Fruit fly (Drosophila melanogaster) whole organism, embryonic: ENCODE data around the gene Bap60.

Source experiments
- Antp ChIP-seq: fragments of 200-800 bp; sonication (Bioruptor generic); optimal IDR thresholded peaks from 3 replicates; lab custom pipeline; 2016; ENCODE audit warnings: missing biosample characterization, missing genetic modification characterization
- CG10147 ChIP-seq: fragments of 200-800 bp; sonication (Bioruptor generic); optimal IDR thresholded peaks from 2 replicates; lab custom pipeline; 2019; ENCODE audit warnings: missing biosample characterization, mild to moderate bottlenecking, missing genetic modification characterization, moderate library complexity
- CG10543 ChIP-seq: fragments of 200-800 bp; sonication (Bioruptor generic); optimal IDR thresholded peaks from 3 replicates; lab custom pipeline; 2017; ENCODE audit warnings: missing biosample characterization, mild to moderate bottlenecking, missing genetic modification characterization, moderate library complexity
- CG11093 ChIP-seq: fragments of 200-800 bp; sonication (Bioruptor generic); IDR thresholded peaks from 3 replicates; pipeline ENCODE4 v1.3.6; 2022; ENCODE audit warnings: missing biosample characterization, missing genetic modification characterization
- CG11560 ChIP-seq: fragments of 200-800 bp; sonication (Bioruptor generic); IDR thresholded peaks from 3 replicates; pipeline ENCODE4 v1.3.6; 2022; ENCODE audit warnings: missing biosample characterization, missing genetic modification characterization
- CG12155 ChIP-seq: fragments of 200-800 bp; sonication (Bioruptor generic); optimal IDR thresholded peaks from 3 replicates; lab custom pipeline; 2016; ENCODE audit warnings: missing biosample characterization, missing genetic modification characterization
- CG12219 ChIP-seq: fragments of 200-800 bp; sonication (Bioruptor generic); optimal IDR thresholded peaks from 3 replicates; lab custom pipeline; 2018; ENCODE audit warnings: missing biosample characterization, mild to moderate bottlenecking, missing genetic modification characterization
- CG12299 ChIP-seq: fragments of 200-800 bp; sonication (Bioruptor generic); optimal IDR thresholded peaks from 2 replicates; lab custom pipeline; 2018; ENCODE audit warnings: missing biosample characterization, mild to moderate bottlenecking, missing genetic modification characterization
- CG14014 ChIP-seq: fragments of 200-800 bp; sonication (Bioruptor generic); IDR thresholded peaks from 2 replicates; pipeline ENCODE4 v1.3.6; 2022; ENCODE audit warnings: missing biosample characterization, missing genetic modification characterization
- CG1647 ChIP-seq: fragments of 200-800 bp; sonication (Bioruptor generic); optimal IDR thresholded peaks from 3 replicates; lab custom pipeline; 2016; ENCODE audit warnings: missing biosample characterization, missing genetic modification characterization
- CG1792 ChIP-seq: fragments of 200-800 bp; sonication (Bioruptor generic); optimal IDR thresholded peaks from 2 replicates; lab custom pipeline; 2016; ENCODE audit warnings: missing biosample characterization, missing genetic modification characterization
- CG2129 ChIP-seq: fragments of 200-800 bp; sonication (Bioruptor generic); IDR thresholded peaks from 2 replicates; pipeline ENCODE4 v1.3.6; 2022; ENCODE audit warnings: missing biosample characterization, missing genetic modification characterization; ENCODE audit not compliant: partially characterized antibody
- CG2875 ChIP-seq: fragments of 200-800 bp; sonication (Bioruptor generic); optimal IDR thresholded peaks from 2 replicates; lab custom pipeline; 2017; ENCODE audit warnings: missing biosample characterization, mild to moderate bottlenecking, missing genetic modification characterization, missing genetic modification reagents
- CG3065 ChIP-seq: fragments of 200-800 bp; sonication (Bioruptor generic); optimal IDR thresholded peaks from 2 replicates; lab custom pipeline; 2016; ENCODE audit warnings: missing biosample characterization, missing genetic modification characterization
- CG31224 ChIP-seq: fragments of 200-800 bp; sonication (Bioruptor generic); IDR thresholded peaks from 2 replicates; pipeline ENCODE4 v1.3.6; 2022; ENCODE audit warnings: missing biosample characterization, missing genetic modification characterization
- CG33213 ChIP-seq: fragments of 200-800 bp; sonication (Bioruptor generic); optimal IDR thresholded peaks from 3 replicates; lab custom pipeline; 2016; ENCODE audit warnings: missing biosample characterization, missing genetic modification characterization
- CG4282 ChIP-seq: fragments of 200-800 bp; sonication (Bioruptor generic); optimal IDR thresholded peaks from 2 replicates; lab custom pipeline; 2016; ENCODE audit warnings: missing biosample characterization, missing genetic modification characterization
- CG4707 ChIP-seq: fragments of 200-800 bp; sonication (Bioruptor generic); optimal IDR thresholded peaks from 2 replicates; lab custom pipeline; 2018; ENCODE audit warnings: missing biosample characterization, mild to moderate bottlenecking, missing genetic modification characterization, moderate library complexity
- CG5953 ChIP-seq: fragments of 200-800 bp; sonication (Bioruptor generic); IDR thresholded peaks from 2 replicates; pipeline ENCODE4 v1.3.6; 2022; ENCODE audit warnings: missing biosample characterization, missing genetic modification characterization
- CG7271 ChIP-seq: fragments of 200-800 bp; sonication (Bioruptor generic); optimal IDR thresholded peaks from 2 replicates; lab custom pipeline; 2018; ENCODE audit warnings: missing biosample characterization, mild to moderate bottlenecking, missing genetic modification characterization, moderate library complexity
- CG8290 ChIP-seq, 3 experiments: fragments of 200-800 bp; sonication (Bioruptor generic); optimal IDR thresholded peaks; 2 replicates each; lab custom pipeline; 2016 to 2019; ENCODE audit warnings: missing biosample characterization in 3 of 3, missing genetic modification characterization in 3 of 3, mild to moderate bottlenecking in 2 of 3, moderate library complexity in 1 of 3
- CG8765 ChIP-seq: fragments of 200-800 bp; sonication (Bioruptor generic); IDR thresholded peaks from 2 replicates; pipeline ENCODE4 v1.3.6; 2022; ENCODE audit warnings: missing biosample characterization, missing genetic modification characterization
- CG8924 ChIP-seq: fragments of 200-800 bp; optimal IDR thresholded peaks from 3 replicates; lab custom pipeline; 2019; ENCODE audit warnings: missing biosample characterization, mild to moderate bottlenecking, missing genetic modification characterization, moderate library complexity
- CG9817 ChIP-seq: fragments of 200-800 bp; sonication (Bioruptor generic); optimal IDR thresholded peaks from 2 replicates; lab custom pipeline; 2018; ENCODE audit warnings: missing biosample characterization, mild to moderate bottlenecking, missing genetic modification characterization, moderate library complexity
- Chrac-16 ChIP-seq: fragments of 200-800 bp; sonication (Bioruptor generic); optimal IDR thresholded peaks from 3 replicates; lab custom pipeline; 2016; ENCODE audit warnings: missing biosample characterization, missing genetic modification characterization
- D19B ChIP-seq: fragments of 200-800 bp; sonication (Bioruptor generic); optimal IDR thresholded peaks from 2 replicates; lab custom pipeline; 2017; ENCODE audit warnings: missing biosample characterization, mild to moderate bottlenecking, missing genetic modification characterization
- Doc2 ChIP-seq: fragments of 200-800 bp; sonication (Bioruptor generic); IDR thresholded peaks from 2 replicates; pipeline ENCODE4 v1.3.6; 2022; ENCODE audit warnings: missing biosample characterization, missing genetic modification characterization
- Fer3 ChIP-seq: fragments of 200-800 bp; sonication (Bioruptor generic); optimal IDR thresholded peaks from 2 replicates; lab custom pipeline; 2018; ENCODE audit warnings: missing biosample characterization, mild to moderate bottlenecking, missing genetic modification characterization, moderate library complexity
- Hr78 ChIP-seq, 2 experiments: fragments of 200-800 bp in 1 of 2; fragments of >200 bp in 1 of 2; sonication (Bioruptor generic) in 1 of 2; optimal IDR thresholded peaks; 2 replicates each; lab custom pipeline; 2017 to 2019; ENCODE audit warnings: missing biosample characterization in 2 of 2, missing genetic modification characterization in 2 of 2, mild to moderate bottlenecking in 1 of 2, moderate library complexity in 1 of 2
- Hsf ChIP-seq: fragments of 200-800 bp; sonication (Bioruptor generic); optimal IDR thresholded peaks from 3 replicates; lab custom pipeline; 2016; ENCODE audit warnings: missing biosample characterization, missing genetic modification characterization
- Myb ChIP-seq: fragments of 200-800 bp; sonication (Bioruptor generic); optimal IDR thresholded peaks from 2 replicates; lab custom pipeline; 2016; ENCODE audit warnings: missing biosample characterization, missing genetic modification characterization
- NC2α ChIP-seq: fragments of 200-800 bp; sonication (Bioruptor generic); optimal IDR thresholded peaks from 2 replicates; lab custom pipeline; 2016; ENCODE audit warnings: missing biosample characterization, missing genetic modification characterization
- Nf-YA ChIP-seq: fragments of 200-800 bp; sonication (Bioruptor generic); IDR thresholded peaks from 2 replicates; pipeline ENCODE4 v1.3.6; 2022; ENCODE audit warnings: missing biosample characterization, missing genetic modification characterization
- YL-1 ChIP-seq: fragments of 200-800 bp; sonication (Bioruptor generic); optimal IDR thresholded peaks from 3 replicates; lab custom pipeline; 2017; ENCODE audit warnings: missing biosample characterization, mild to moderate bottlenecking, missing genetic modification characterization
- ash1 ChIP-seq: fragments of 200-800 bp; sonication (Bioruptor generic); optimal IDR thresholded peaks from 2 replicates; lab custom pipeline; 2018; ENCODE audit warnings: missing biosample characterization, mild to moderate bottlenecking, missing genetic modification characterization
- ci ChIP-seq: fragments of 200-800 bp; sonication (Bioruptor generic); IDR thresholded peaks from 3 replicates; pipeline ENCODE4 v1.3.6; 2022; ENCODE audit warnings: missing biosample characterization, missing genetic modification characterization
- crp ChIP-seq, 2 experiments: fragments of 200-800 bp; sonication (Bioruptor generic); optimal IDR thresholded peaks; 2 replicates in 1 of 2; 3 replicates in 1 of 2; lab custom pipeline; 2017; ENCODE audit warnings: missing biosample characterization in 2 of 2, missing genetic modification characterization in 2 of 2, mild to moderate bottlenecking in 1 of 2, moderate library complexity in 1 of 2
- dan ChIP-seq: fragments of 200-800 bp; sonication (Bioruptor generic); IDR thresholded peaks from 2 replicates; pipeline ENCODE4 v1.3.6; 2022; ENCODE audit warnings: missing biosample characterization, missing genetic modification characterization
- gro ChIP-seq: fragments of 200-800 bp; sonication (Bioruptor generic); optimal IDR thresholded peaks from 2 replicates; lab custom pipeline; 2016; ENCODE audit warnings: missing biosample characterization, missing genetic modification characterization
- lab ChIP-seq: fragments of 200-800 bp; sonication (Bioruptor generic); optimal IDR thresholded peaks from 3 replicates; lab custom pipeline; 2017; ENCODE audit warnings: missing biosample characterization, missing genetic modification characterization, mild to moderate bottlenecking, moderate library complexity, missing genetic modification reagents
- maf-S ChIP-seq: fragments of 200-800 bp; sonication (Bioruptor generic); optimal IDR thresholded peaks from 2 replicates; lab custom pipeline; 2016; ENCODE audit warnings: missing biosample characterization, missing genetic modification characterization
- mirr ChIP-seq: fragments of 200-800 bp; sonication (Bioruptor generic); optimal IDR thresholded peaks from 3 replicates; lab custom pipeline; 2018; ENCODE audit warnings: missing biosample characterization, mild to moderate bottlenecking, missing genetic modification characterization
- mld ChIP-seq: fragments of 200-800 bp; sonication (Bioruptor generic); IDR thresholded peaks from 3 replicates; pipeline ENCODE4 v1.3.6; 2022; ENCODE audit warnings: missing biosample characterization, missing genetic modification characterization; ENCODE audit not compliant: partially characterized antibody
- onecut ChIP-seq: fragments of 200-800 bp; sonication (Bioruptor generic); IDR thresholded peaks from 2 replicates; pipeline ENCODE4 v1.3.6; 2022; ENCODE audit warnings: missing biosample characterization, missing genetic modification characterization
- sens-2 ChIP-seq: fragments of 200-800 bp; sonication (Bioruptor generic); IDR thresholded peaks from 2 replicates; pipeline ENCODE4 v1.3.6; 2022; ENCODE audit warnings: missing biosample characterization, missing genetic modification characterization
- sna ChIP-seq: fragments of 200-800 bp; sonication (Bioruptor generic); IDR thresholded peaks from 2 replicates; pipeline ENCODE4 v1.3.6; 2022; ENCODE audit warnings: missing biosample characterization, missing genetic modification characterization; ENCODE audit not compliant: partially characterized antibody
- sr ChIP-seq: fragments of 200-800 bp; sonication (Bioruptor generic); IDR thresholded peaks from 3 replicates; pipeline ENCODE4 v1.3.6; 2022; ENCODE audit warnings: missing biosample characterization, missing genetic modification characterization
- sug ChIP-seq: fragments of 200-800 bp; optimal IDR thresholded peaks from 2 replicates; lab custom pipeline; 2019; ENCODE audit warnings: missing biosample characterization, mild to moderate bottlenecking, missing genetic modification characterization, moderate library complexity
- zfh2 ChIP-seq: fragments of 200-800 bp; sonication (Bioruptor generic); optimal IDR thresholded peaks from 2 replicates; lab custom pipeline; 2016; ENCODE audit warnings: missing biosample characterization, missing genetic modification characterization

The Bap60 gene

dm6 chrX:13136939-13137697 lies 22.2 kb downstream of the Bap60 start (continued):
- no peak for TF ChIP-seq CG11560 (tag; lab: Robert Waterston, UW)
- no peak for TF ChIP-seq CG12155 (GFP tag; lab: Kevin White, UChicago)
- peak; percentile 73; the same call in 1 of the 2 replicates for TF ChIP-seq sens-2 (GFP tag; lab: Robert Waterston, UW)
- TF ChIP-seq YL-1 (GFP tag; lab: Kevin White, UChicago) = no peak
- no peak for TF ChIP-seq CG4707 (GFP tag; lab: Kevin White, UChicago)
- TF ChIP-seq crp (GFP tag; optimal IDR thresholded peaks at IDR 0.05; lab: Kevin White, UChicago) = no peak
- TF ChIP-seq CG1792 (GFP tag; lab: Kevin White, UChicago) = no peak
- peak; percentile 54; the same call in 1 of the 3 replicates for TF ChIP-seq CG11093 (GFP tag; lab: Robert Waterston, UW)
- no peak for TF ChIP-seq NC2α (GFP tag; lab: Kevin White, UChicago)
- no peak for TF ChIP-seq Doc2
- no peak for TF ChIP-seq mld
- no peak for TF ChIP-seq CG9817 (tag; lab: Kevin White, UChicago)
- peak; percentile 19 for TF ChIP-seq CG8924 (tag; lab: Kevin White, UChicago)
- TF ChIP-seq CG10147 = no peak
- peak; percentile 41; the same call in 1 of the 2 replicates for TF ChIP-seq Nf-YA (GFP tag; lab: Robert Waterston, UW)
- TF ChIP-seq CG4282 (GFP tag; lab: Kevin White, UChicago) = no peak
- TF ChIP-seq CG14014 = peak; percentile 32; the same call in 1 of the 2 replicates
- TF ChIP-seq CG3065 = no peak
- no peak for TF ChIP-seq sna (GFP tag; lab: Robert Waterston, UW)
- TF ChIP-seq CG31224 (GFP tag; lab: Robert Waterston, UW) = no peak
- no peak for TF ChIP-seq ash1
- no peak for TF ChIP-seq CG12219
- no peak for TF ChIP-seq dan (GFP tag; lab: Robert Waterston, UW)
- TF ChIP-seq lab (GFP tag; lab: Kevin White, UChicago) = peak; percentile 45
- TF ChIP-seq CG2129 = no peak
- no peak for TF ChIP-seq Antp (GFP tag; lab: Kevin White, UChicago)
- TF ChIP-seq Hr78 (GFP tag; optimal IDR thresholded peaks at IDR 0.05; lab: Kevin White, UChicago) = peak in 1 of 2 experiments; percentile 62
- TF ChIP-seq Hsf = no peak
- 0 out of 3 replicates have a peak, but pooled peaks have one; percentile 42 for TF ChIP-seq sr (GFP tag; lab: Robert Waterston, UW)
- no peak for TF ChIP-seq CG1647 (GFP tag; lab: Kevin White, UChicago)
- TF ChIP-seq D19B (GFP tag; lab: Kevin White, UChicago) = no peak
- no peak for TF ChIP-seq Myb
- TF ChIP-seq mirr (GFP tag; lab: Kevin White, UChicago) = no peak
- TF ChIP-seq maf-S (GFP tag; lab: Kevin White, UChicago) = no peak
- TF ChIP-seq Fer3 (tag; lab: Kevin White, UChicago) = no peak
- TF ChIP-seq CG8765 (GFP tag; lab: Robert Waterston, UW) = no peak
- no peak for TF ChIP-seq Chrac-16 (GFP tag; lab: Kevin White, UChicago)
- no peak for TF ChIP-seq CG8290 (GFP tag; optimal IDR thresholded peaks at IDR 0.05; lab: Kevin White, UChicago)
- TF ChIP-seq CG8290 (tag; optimal IDR thresholded peaks at IDR 0.05; lab: Kevin White, UChicago) = no peak
- peak; percentile 64 for TF ChIP-seq onecut (GFP tag; lab: Robert Waterston, UW)
- no peak for TF ChIP-seq zfh2 (GFP tag; lab: Kevin White, UChicago)
- peak; percentile 96 for TF ChIP-seq ci (GFP tag; lab: Robert Waterston, UW)
- no peak for TF ChIP-seq CG33213 (GFP tag; lab: Kevin White, UChicago)
- TF ChIP-seq CG10543 (GFP tag; lab: Kevin White, UChicago) = no peak
- TF ChIP-seq sug (tag; lab: Kevin White, UChicago) = no peak
- TF ChIP-seq gro (GFP tag; lab: Kevin White, UChicago) = no peak
- peak; percentile 27 for TF ChIP-seq CG2875 (GFP tag; lab: Kevin White, UChicago)
- TF ChIP-seq CG5953 (GFP tag; lab: Robert Waterston, UW) = peak; percentile 83
- TF ChIP-seq CG7271 (tag; lab: Kevin White, UChicago) = no peak
- no peak for TF ChIP-seq CG12299
